Worm (Caenorhabditis elegans) whole organism, late embryonic: ENCODE results near the gene K11H3.2.

Source experiments
- C08G9.2 ChIP-seq: sonication (generic microtip); optimal IDR thresholded peaks from 2 replicates; lab custom pipeline; 2016; ENCODE audit warnings: mild to moderate bottlenecking, missing genetic modification characterization, moderate library complexity, missing compliant biosample characterization
- C38D4.7 ChIP-seq: fragments of 200-800 bp; sonication (Bioruptor generic); optimal IDR thresholded peaks from 2 replicates; lab custom pipeline; 2018; ENCODE audit warnings: mild to moderate bottlenecking, missing genetic modification characterization, moderate library complexity, missing compliant biosample characterization
- K02D7.2 ChIP-seq: sonication (generic microtip); optimal IDR thresholded peaks from 2 replicates; lab custom pipeline; 2017; ENCODE audit warnings: mild to moderate bottlenecking, missing genetic modification characterization, missing compliant biosample characterization
- Y22D7AL.16 ChIP-seq: sonication (generic microtip); optimal IDR thresholded peaks from 2 replicates; lab custom pipeline; 2016; ENCODE audit warnings: missing genetic modification characterization, missing compliant biosample characterization
- ahr-1 ChIP-seq: sonication (generic microtip); optimal IDR thresholded peaks from 2 replicates; lab custom pipeline; 2016; ENCODE audit warnings: missing genetic modification characterization, missing compliant biosample characterization
- ceh-18 ChIP-seq: sonication (generic microtip); optimal IDR thresholded peaks from 2 replicates; lab custom pipeline; 2016; ENCODE audit warnings: missing genetic modification characterization, missing compliant biosample characterization
- ceh-2 ChIP-seq: sonication (generic microtip); optimal IDR thresholded peaks from 2 replicates; lab custom pipeline; 2016; ENCODE audit warnings: missing genotype, missing genetic modification characterization, missing compliant biosample characterization
- ceh-22 ChIP-seq: sonication (generic microtip); optimal IDR thresholded peaks from 2 replicates; lab custom pipeline; 2017; ENCODE audit warnings: missing biosample characterization, missing genetic modification characterization
- ceh-24 ChIP-seq: sonication (generic microtip); optimal IDR thresholded peaks from 2 replicates; lab custom pipeline; 2016; ENCODE audit warnings: mild to moderate bottlenecking, missing genetic modification characterization, missing compliant biosample characterization
- ceh-30 ChIP-seq: fragments of 150-350 bp; optimal IDR thresholded peaks from 2 replicates; lab custom pipeline; 2014; ENCODE audit warnings: missing biosample characterization, missing genetic modification characterization
- ceh-34 ChIP-seq: sonication (generic microtip); optimal IDR thresholded peaks from 2 replicates; lab custom pipeline; 2016; ENCODE audit warnings: mild to moderate bottlenecking, missing genetic modification characterization, missing compliant biosample characterization
- ceh-45 ChIP-seq: fragments of 200-800 bp; sonication (Bioruptor generic); IDR thresholded peaks from 2 replicates; pipeline ENCODE4 v1.3.6; 2022; ENCODE audit warnings: missing genetic modification reagents, missing genetic modification characterization, missing compliant biosample characterization
- ceh-6 ChIP-seq: fragments of 200-800 bp; sonication (Bioruptor generic); optimal IDR thresholded peaks from 2 replicates; lab custom pipeline; 2018; ENCODE audit warnings: mild to moderate bottlenecking, missing genetic modification characterization, missing compliant biosample characterization
- ceh-9 ChIP-seq: sonication (generic microtip); optimal IDR thresholded peaks from 2 replicates; lab custom pipeline; 2016; ENCODE audit warnings: mild to moderate bottlenecking, missing genetic modification characterization, inconsistent platforms, missing compliant biosample characterization
- che-1 ChIP-seq: sonication (generic microtip); optimal IDR thresholded peaks from 2 replicates; lab custom pipeline; 2016; ENCODE audit warnings: mild to moderate bottlenecking, missing genetic modification characterization, missing compliant biosample characterization
- dmd-4 ChIP-seq: sonication (generic microtip); optimal IDR thresholded peaks from 2 replicates; lab custom pipeline; 2016; ENCODE audit warnings: borderline replicate concordance, missing genetic modification characterization, missing compliant biosample characterization
- elt-2 ChIP-seq: sonication (generic microtip); optimal IDR thresholded peaks from 2 replicates; lab custom pipeline; 2016; ENCODE audit warnings: missing genetic modification reagents, missing genetic modification characterization, missing compliant biosample characterization
- fax-1 ChIP-seq: sonication (generic microtip); optimal IDR thresholded peaks from 2 replicates; lab custom pipeline; 2016; ENCODE audit warnings: missing genotype, missing genetic modification characterization, missing compliant biosample characterization
- fkh-6 ChIP-seq: sonication (generic microtip); optimal IDR thresholded peaks from 2 replicates; lab custom pipeline; 2016; ENCODE audit warnings: missing genetic modification characterization, missing compliant biosample characterization
- gmeb-2 ChIP-seq: sonication (generic microtip); optimal IDR thresholded peaks from 2 replicates; lab custom pipeline; 2016; ENCODE audit warnings: missing genetic modification characterization, inconsistent platforms, missing compliant biosample characterization
- hlh-15 ChIP-seq: sonication (generic microtip); optimal IDR thresholded peaks from 2 replicates; lab custom pipeline; 2016; ENCODE audit warnings: missing genetic modification characterization, missing compliant biosample characterization
- hlh-8 ChIP-seq: sonication (generic microtip); optimal IDR thresholded peaks from 2 replicates; lab custom pipeline; 2016; ENCODE audit warnings: missing genotype, missing genetic modification characterization, missing compliant biosample characterization
- madf-2 ChIP-seq: sonication (generic microtip); optimal IDR thresholded peaks from 2 replicates; lab custom pipeline; 2017; ENCODE audit warnings: missing genetic modification characterization, missing compliant biosample characterization
- nfya-1 ChIP-seq: sonication (generic microtip); optimal IDR thresholded peaks from 2 replicates; lab custom pipeline; 2017; ENCODE audit warnings: missing genetic modification characterization, mild to moderate bottlenecking, missing compliant biosample characterization, antibody characterized with exemption, moderate library complexity
- nhr-232 ChIP-seq: sonication (generic microtip); optimal IDR thresholded peaks from 2 replicates; lab custom pipeline; 2016; ENCODE audit warnings: missing genetic modification characterization, missing compliant biosample characterization
- odd-2 ChIP-seq: sonication (generic microtip); optimal IDR thresholded peaks from 2 replicates; lab custom pipeline; 2017; ENCODE audit warnings: antibody characterized with exemption, mild to moderate bottlenecking, missing genetic modification characterization, missing compliant biosample characterization
- pag-3 ChIP-seq: sonication (generic microtip); optimal IDR thresholded peaks from 2 replicates; lab custom pipeline; 2016; ENCODE audit warnings: missing compliant biosample characterization, missing genetic modification characterization, borderline replicate concordance
- pat-9 ChIP-seq: fragments of 200-800 bp; sonication (Bioruptor generic); optimal IDR thresholded peaks from 2 replicates; lab custom pipeline; 2018; ENCODE audit warnings: mild to moderate bottlenecking, missing genetic modification characterization, moderate library complexity, missing compliant biosample characterization
- pqm-1 ChIP-seq: sonication (generic microtip); optimal IDR thresholded peaks from 2 replicates; lab custom pipeline; 2016; ENCODE audit warnings: missing genetic modification characterization, missing compliant biosample characterization
- ref-2 ChIP-seq: sonication (generic microtip); optimal IDR thresholded peaks from 2 replicates; lab custom pipeline; 2016; ENCODE audit warnings: missing genetic modification characterization, missing compliant biosample characterization
- sox-2 ChIP-seq: fragments of 200-800 bp; sonication (Bioruptor generic); IDR thresholded peaks from 2 replicates; pipeline ENCODE4 v1.3.6; 2022; ENCODE audit warnings: missing genetic modification reagents, missing genetic modification characterization, missing compliant biosample characterization
- tbx-7 ChIP-seq: sonication (generic microtip); optimal IDR thresholded peaks from 2 replicates; lab custom pipeline; 2016; ENCODE audit warnings: missing genotype, missing genetic modification characterization, missing compliant biosample characterization
- unc-3 ChIP-seq, 2 experiments: fragments of 200-800 bp in 1 of 2; sonication (Bioruptor generic) in 1 of 2; sonication (generic microtip) in 1 of 2; conservative IDR thresholded peaks in 1 of 2; optimal IDR thresholded peaks in 1 of 2; 2 replicates each; pipeline versions ENCODE4 v1.3.6 to Lab custom; 2016 to 2022; ENCODE audit warnings: missing compliant biosample characterization in 2 of 2, missing genetic modification characterization in 2 of 2, missing genetic modification reagents in 1 of 2
- unc-42 ChIP-seq: sonication (generic microtip); optimal IDR thresholded peaks from 2 replicates; lab custom pipeline; 2016; ENCODE audit warnings: missing genotype, missing genetic modification characterization, missing compliant biosample characterization
- unc-55 ChIP-seq: sonication (generic microtip); optimal IDR thresholded peaks from 2 replicates; lab custom pipeline; 2017; ENCODE audit warnings: missing biosample characterization, missing genetic modification reagents, missing genetic modification characterization
- zip-5 ChIP-seq: sonication (generic microtip); optimal IDR thresholded peaks from 2 replicates; lab custom pipeline; 2016; ENCODE audit warnings: missing genetic modification characterization, missing compliant biosample characterization

K11H3.2 gene

ce11 chrIII:9867780-9868503 is 21.7 kb downstream of the K11H3.2 start, which contains the start of gene dhhc-4 (continued):
- TF ChIP-seq unc-3 (GFP tag; conservative IDR thresholded peaks at IDR 0.05; lab: Robert Waterston, UW) (no peak), unc-3 (tag; optimal IDR thresholded peaks at IDR 0.05; lab: Kevin White, UChicago) (no peak), madf-2 (tag; lab: Kevin White, UChicago) (no peak), nhr-232 (no peak), sox-2 (GFP tag; lab: Robert Waterston, UW) (no peak), hlh-15 (tag; lab: Kevin White, UChicago) (no peak), dmd-4 (no peak), gmeb-2 (tag; lab: Kevin White, UChicago) (peak; percentile 8), ceh-18 (no peak), fax-1 (tag; lab: Kevin White, UChicago) (peak; percentile 23), tbx-7 (tag; lab: Kevin White, UChicago) (peak; percentile 79), ahr-1 (tag; lab: Kevin White, UChicago) (peak; percentile 6), zip-5 (tag; lab: Kevin White, UChicago) (peak; percentile 70), unc-55 (GFP tag; lab: Kevin White, UChicago) (peak; percentile 3), ceh-2 (peak; percentile 91), ceh-9 (tag; lab: Kevin White, UChicago) (no peak), elt-2 (peak; percentile 79), hlh-8 (tag; lab: Kevin White, UChicago) (peak; percentile 81), ceh-30 (tag; lab: Kevin White, UChicago) (no peak), C08G9.2 (tag; lab: Kevin White, UChicago) (peak; percentile 92), ceh-45 (GFP tag; lab: Robert Waterston, UW) (no peak), pag-3 (no peak), C38D4.7 (GFP tag; lab: Kevin White, UChicago) (no peak), ceh-6 (GFP tag; lab: Kevin White, UChicago) (no peak), ceh-22 (no peak)
- TF ChIP-seq, all 69 proteins: peak for 22

- TF ChIP-seq K02D7.2 (tag; lab: Kevin White, UChicago) (no peak), hlh-15 (tag; lab: Kevin White, UChicago) (no peak), fkh-6 (tag; lab: Kevin White, UChicago) (no peak), ref-2 (no peak), ceh-24 (tag; lab: Kevin White, UChicago) (no peak), pat-9 (tag; lab: Kevin White, UChicago) (no peak), hlh-8 (tag; lab: Kevin White, UChicago) (no peak), C38D4.7 (GFP tag; lab: Kevin White, UChicago) (no peak), che-1 (no peak), dmd-4 (no peak), ceh-30 (tag; lab: Kevin White, UChicago) (no peak), Y22D7AL.16 (tag; lab: Kevin White, UChicago) (no peak), ceh-34 (tag; lab: Kevin White, UChicago) (no peak), pqm-1 (tag; lab: Kevin White, UChicago) (no peak), nfya-1 (no peak)
Observed at ce11 chrIII:9871032-9871431, 24.8 kb downstream of the K11H3.2 start, which contains the start of gene ZK757.1. TSS of gene ZK757.1 (minus strand) at chrIII:9871132.

- TF ChIP-seq nfya-1 (peak; percentile 57), ceh-24 (tag; lab: Kevin White, UChicago) (no peak)
Observed at ce11 chrIII:9874515-9874914, 28.3 kb downstream of the K11H3.2 start.

ce11 chrIII:9876951-9877350 is 30.8 kb downstream of the K11H3.2 start, which contains the start of gene ZK757.10:
TSS of gene ZK757.10 (plus strand) at chrIII:9877251.
- no peak for TF ChIP-seq C38D4.7 (GFP tag; lab: Kevin White, UChicago)
- no peak for TF ChIP-seq unc-42 (tag; lab: Kevin White, UChicago)
- TF ChIP-seq nfya-1, result no peak
- no peak for TF ChIP-seq odd-2 (tag; lab: Kevin White, UChicago)
